Fruit fly (Drosophila melanogaster): Measurements from ENCODE around the gene CG13895.

Gene CG13895

dm6 chr3L:701798-702635 lies 6.0 kb downstream of the CG13895 start (continued):
- no peak for TF ChIP-seq Abd-B (GFP tag; optimal IDR thresholded peaks at IDR 0.05)
- TF ChIP-seq CG6272 (GFP tag; IDR thresholded peaks at IDR 0.05) = no peak
- TF ChIP-seq CG14710 (tag; optimal IDR thresholded peaks at IDR 0.05) = no peak
- TF ChIP-seq h (optimal IDR thresholded peaks at IDR 0.05) = no peak
- TF ChIP-seq lov (optimal IDR thresholded peaks at IDR 0.05) = no peak
- TF ChIP-seq lov (GFP tag; IDR thresholded peaks at IDR 0.05) = 0 out of 3 replicates have a peak, but pooled peaks have one; percentile 31
- TF ChIP-seq CG3838 (GFP tag; optimal IDR thresholded peaks at IDR 0.05) = no peak
- peak; percentile 15 for TF ChIP-seq CG8290 (GFP tag; optimal IDR thresholded peaks at IDR 0.05)
- TF ChIP-seq CG8290 (tag; optimal IDR thresholded peaks at IDR 0.05) = peak in 1 of 2 experiments; percentile 11
- no peak for TF ChIP-seq CG43689 (GFP tag; IDR thresholded peaks at IDR 0.05)
- TF ChIP-seq Taf1 (GFP tag; IDR thresholded peaks at IDR 0.05) = no peak

dm6 chr3L:700160-700917 lies 7.7 kb downstream of the CG13895 start:
- TF ChIP-seq Poxn (GFP tag; IDR thresholded peaks at IDR 0.05) (no peak), Sin3A (optimal IDR thresholded peaks at IDR 0.05) (no peak), CG10654 (GFP tag; optimal IDR thresholded peaks at IDR 0.05) (peak; percentile 24), bab2 (GFP tag; optimal IDR thresholded peaks at IDR 0.05) (peak; percentile 7), caup (GFP tag; optimal IDR thresholded peaks at IDR 0.05; ENCODE audit: severe bottlenecking) (peak; percentile 61), btn (GFP tag; optimal IDR thresholded peaks at IDR 0.05) (no peak), dimm (GFP tag; IDR thresholded peaks at IDR 0.05) (no peak), CG4328 (GFP tag; optimal IDR thresholded peaks at IDR 0.05) (peak; percentile 16), Hr3 (GFP tag; optimal IDR thresholded peaks at IDR 0.05) (no peak), Ets65A (GFP tag) (no peak), knrl (GFP tag; IDR thresholded peaks at IDR 0.05; ENCODE audit: partially characterized antibody) (no peak), CG9727 (GFP tag; optimal IDR thresholded peaks at IDR 0.05) (no peak), Dip2 (GFP tag; IDR thresholded peaks at IDR 0.05) (no peak), ac (GFP tag; optimal IDR thresholded peaks at IDR 0.05) (no peak), amos (GFP tag; IDR thresholded peaks at IDR 0.05; ENCODE audit: partially characterized antibody) (no peak), maf-S (GFP tag; optimal IDR thresholded peaks at IDR 0.05) (peak; percentile 14), lab (GFP tag; optimal IDR thresholded peaks at IDR 0.05) (peak; percentile 80), D19B (GFP tag; optimal IDR thresholded peaks at IDR 0.05) (peak; percentile 49), fd3F (GFP tag; optimal IDR thresholded peaks at IDR 0.05) (peak; percentile 34), Ada2b (GFP tag; IDR thresholded peaks at IDR 0.05) (peak; percentile 80), CG13894 (tag; optimal IDR thresholded peaks at IDR 0.05) (peak; percentile 100), Dll (GFP tag; IDR thresholded peaks at IDR 0.05; ENCODE audit: partially characterized antibody) (no peak), jing (GFP tag; optimal IDR thresholded peaks at IDR 0.05) (peak; percentile 5), Lpt (GFP tag; optimal IDR thresholded peaks at IDR 0.05) (no peak), Myb (GFP tag; optimal IDR thresholded peaks at IDR 0.05) (no peak), CG17568 (GFP tag; optimal IDR thresholded peaks at IDR 0.05) (peak; percentile 70), Rfx (GFP tag; IDR thresholded peaks at IDR 0.05) (peak; percentile 71), CG18011 (GFP tag; optimal IDR thresholded peaks at IDR 0.05) (peak; percentile 75), chm (GFP tag; IDR thresholded peaks at IDR 0.05) (peak; percentile 56; the same call in 1 of the 2 replicates), CG12155 (GFP tag; optimal IDR thresholded peaks at IDR 0.05) (no peak), CG10321 (GFP tag; IDR thresholded peaks at IDR 0.05) (no peak), sqz (GFP tag; optimal IDR thresholded peaks at IDR 0.05) (peak; percentile 21), emc (GFP tag; optimal IDR thresholded peaks at IDR 0.05) (no peak), CG3163 (GFP tag; optimal IDR thresholded peaks at IDR 0.05) (no peak), PHDP (tag; optimal IDR thresholded peaks at IDR 0.05) (peak; percentile 84), CG17385 (GFP tag; optimal IDR thresholded peaks at IDR 0.05) (peak; percentile 65), dati (GFP tag; IDR thresholded peaks at IDR 0.05) (no peak), CG3065 (GFP tag; optimal IDR thresholded peaks at IDR 0.05) (no peak)

Measured in whole organism, embryonic.